Fruit fly (Drosophila melanogaster): ENCODE measurements around the gene CG10657.

Gene CG10657

dm6 chr3L:12490418-12491035 is 6.5 kb downstream of the CG10657 start, which contains the start of gene CG10660 (continued):
- peak; percentile 77 for TF ChIP-seq CG9437 (GFP tag; optimal IDR thresholded peaks at IDR 0.05)
- peak; percentile 67 for TF ChIP-seq chn (GFP tag; optimal IDR thresholded peaks at IDR 0.05)
- peak; percentile 70 for TF ChIP-seq nerfin-1 (tag; optimal IDR thresholded peaks at IDR 0.05)
- TF ChIP-seq ap (GFP tag; IDR thresholded peaks at IDR 0.05): peak; percentile 81
- TF ChIP-seq Dek (tag; optimal IDR thresholded peaks at IDR 0.05): peak; percentile 86
- TF ChIP-seq unc-4 (GFP tag; IDR thresholded peaks at IDR 0.05; ENCODE audit: partially characterized antibody): no peak
- no peak for TF ChIP-seq emc (GFP tag; optimal IDR thresholded peaks at IDR 0.05)
- peak; percentile 81 for TF ChIP-seq CG14710 (tag; optimal IDR thresholded peaks at IDR 0.05)
- peak; percentile 48 for TF ChIP-seq pho (GFP tag; optimal IDR thresholded peaks at IDR 0.05)
- TF ChIP-seq onecut (GFP tag; IDR thresholded peaks at IDR 0.05): peak; percentile 83
- peak; percentile 91 for TF ChIP-seq lab (GFP tag; optimal IDR thresholded peaks at IDR 0.05)
- TF ChIP-seq Atf-2 (GFP tag; optimal IDR thresholded peaks at IDR 0.05): peak; percentile 53
- TF ChIP-seq CG14667 (GFP tag; IDR thresholded peaks at IDR 0.05): 0 out of 2 replicates have a peak, but pooled peaks have one; percentile 29
- peak; percentile 64 for TF ChIP-seq CG31365 (tag; optimal IDR thresholded peaks at IDR 0.05)
- TF ChIP-seq ato (GFP tag; IDR thresholded peaks at IDR 0.05; ENCODE audit: partially characterized antibody): no peak
- peak; percentile 83 for TF ChIP-seq CG1529 (GFP tag; optimal IDR thresholded peaks at IDR 0.05)
- peak; percentile 91 for TF ChIP-seq CG17359 (tag; optimal IDR thresholded peaks at IDR 0.05)
- TF ChIP-seq Camta (GFP tag; optimal IDR thresholded peaks at IDR 0.05): peak; percentile 49
- no peak for TF ChIP-seq Dp (GFP tag; optimal IDR thresholded peaks at IDR 0.05)
- TF ChIP-seq Deaf1 (tag; optimal IDR thresholded peaks at IDR 0.05): peak; percentile 80
- peak; percentile 18 for TF ChIP-seq luna (GFP tag; optimal IDR thresholded peaks at IDR 0.05)
- TF ChIP-seq CG17385 (GFP tag; optimal IDR thresholded peaks at IDR 0.05): peak; percentile 88
- TF ChIP-seq B-H2 (GFP tag; optimal IDR thresholded peaks at IDR 0.05): no peak
- TF ChIP-seq tll (GFP tag; optimal IDR thresholded peaks at IDR 0.05): no peak
- peak; percentile 81 for TF ChIP-seq jing (GFP tag; optimal IDR thresholded peaks at IDR 0.05)
- TF ChIP-seq bab2 (GFP tag; optimal IDR thresholded peaks at IDR 0.05): peak; percentile 79
- no peak for TF ChIP-seq grn (GFP tag; optimal IDR thresholded peaks at IDR 0.05)
- TF ChIP-seq Dfd (GFP tag; optimal IDR thresholded peaks at IDR 0.05): no peak
- peak; percentile 83 for TF ChIP-seq Hsf (GFP tag; optimal IDR thresholded peaks at IDR 0.05)
- TF ChIP-seq CG9727 (GFP tag; optimal IDR thresholded peaks at IDR 0.05): peak; percentile 84
- TF ChIP-seq CG9215 (GFP tag; IDR thresholded peaks at IDR 0.05): peak; percentile 46; the same call in 1 of the 2 replicates
- TF ChIP-seq Doc3 (GFP tag; IDR thresholded peaks at IDR 0.05; ENCODE audit: partially characterized antibody): no peak
- TF ChIP-seq ash1 (GFP tag; optimal IDR thresholded peaks at IDR 0.05): peak; percentile 19
- peak; percentile 93 for TF ChIP-seq gsb-n (tag; optimal IDR thresholded peaks at IDR 0.05)
- peak; percentile 76 for TF ChIP-seq Oaz (GFP tag; IDR thresholded peaks at IDR 0.05)
- peak; percentile 88 for TF ChIP-seq CG18599 (GFP tag; optimal IDR thresholded peaks at IDR 0.05)
- TF ChIP-seq CG4404 (GFP tag; IDR thresholded peaks at IDR 0.05): peak; percentile 40; the same call in 1 of the 2 replicates
- peak; percentile 93 for TF ChIP-seq Sox102F (GFP tag; optimal IDR thresholded peaks at IDR 0.05)
- TF ChIP-seq CG6791 (GFP tag; IDR thresholded peaks at IDR 0.05; ENCODE audit: partially characterized antibody): no peak
- TF ChIP-seq row (GFP tag; IDR thresholded peaks at IDR 0.05): peak; percentile 93
- peak; percentile 22 for TF ChIP-seq NC2α (GFP tag; optimal IDR thresholded peaks at IDR 0.05)
- no peak for TF ChIP-seq BEAF-32 (GFP tag; optimal IDR thresholded peaks at IDR 0.05)
- TF ChIP-seq CG11723 (GFP tag; optimal IDR thresholded peaks at IDR 0.05): peak; percentile 70
- TF ChIP-seq Gug (GFP tag; IDR thresholded peaks at IDR 0.05): peak; percentile 63; the same call in 2 of the 4 replicates
- peak; percentile 43 for TF ChIP-seq CG10462 (GFP tag; optimal IDR thresholded peaks at IDR 0.05)
- peak; percentile 60; the same call in 1 of the 2 replicates for TF ChIP-seq CG11085 (GFP tag; IDR thresholded peaks at IDR 0.05)
- TF ChIP-seq CG15269 (tag; optimal IDR thresholded peaks at IDR 0.05): peak; percentile 91
- no peak for TF ChIP-seq Neu2 (GFP tag; optimal IDR thresholded peaks at IDR 0.05; ENCODE audit: borderline replicate concordance)
- TF ChIP-seq ind (GFP tag; optimal IDR thresholded peaks at IDR 0.05): peak; percentile 81

Data from whole organism, embryonic.